Worm (Caenorhabditis elegans): ENCODE results near the gene F59B10.4.
A peak's percentile ranks its signal among the peaks of the same experiment; 100 is the strongest.

The F59B10.4 gene

DNA sequence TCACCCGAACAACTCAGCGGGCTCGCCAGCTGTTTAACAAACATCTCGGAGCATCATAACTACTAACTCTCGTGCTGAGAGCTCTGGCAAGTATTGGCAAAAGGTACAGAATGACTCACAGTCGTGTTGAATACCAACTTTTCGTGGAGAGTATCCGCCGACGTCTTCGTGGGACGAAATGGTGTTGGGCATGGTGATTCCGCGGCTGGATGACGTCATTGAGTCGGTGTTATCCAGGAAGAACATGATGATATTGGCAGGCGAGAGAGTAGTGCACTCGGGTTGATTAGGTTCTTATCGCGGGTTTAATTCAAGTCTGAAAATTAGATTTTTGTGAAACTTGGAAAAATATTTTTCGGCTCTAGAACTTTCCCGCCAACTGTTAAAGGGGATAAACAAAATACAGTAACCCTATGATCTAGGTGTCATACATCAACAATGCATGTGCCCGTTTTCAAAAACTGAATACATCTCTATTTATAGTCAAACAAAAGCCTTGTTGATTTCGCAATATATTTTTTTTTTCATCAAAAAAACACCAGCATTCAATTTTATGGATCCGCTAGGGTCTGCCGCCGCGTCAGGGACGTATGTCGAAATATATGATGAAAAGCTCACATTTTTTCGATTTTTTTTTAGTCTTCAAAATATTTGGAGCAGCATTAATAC, 34.6 kb upstream of the F59B10.4 start:
- TF ChIP-seq C16A3.4 (tag; optimal IDR thresholded peaks at IDR 0.05) (no peak), nhr-19 (GFP tag; conservative IDR thresholded peaks at IDR 0.05) (no peak), dsc-1 (tag; optimal IDR thresholded peaks at IDR 0.05) (no peak), xbp-1 (tag; optimal IDR thresholded peaks at IDR 0.05) (no peak), mef-2 (tag; optimal IDR thresholded peaks at IDR 0.05) (no peak), F16B12.6 (tag; optimal IDR thresholded peaks at IDR 0.05) (no peak), nhr-20 (tag; optimal IDR thresholded peaks at IDR 0.05) (no peak), egl-27 (tag; optimal IDR thresholded peaks at IDR 0.05) (no peak), grh-1 (GFP tag; IDR thresholded peaks at IDR 0.05) (no peak), fkh-8 (tag; optimal IDR thresholded peaks at IDR 0.05) (no peak), nhr-11 (tag; optimal IDR thresholded peaks at IDR 0.05) (no peak), ets-5 (GFP tag; IDR thresholded peaks at IDR 0.05) (no peak), lin-35 (GFP tag; optimal IDR thresholded peaks at IDR 0.05) (peak in 1 of 2 experiments; percentile 3), nhr-90 (tag; optimal IDR thresholded peaks at IDR 0.05; ENCODE audit: poor library complexity) (no peak), nhr-71 (tag; optimal IDR thresholded peaks at IDR 0.05) (no peak), Y116A8C.19 (tag; optimal IDR thresholded peaks at IDR 0.05; ENCODE audit: borderline replicate concordance) (no peak), ceh-8 (GFP tag; optimal IDR thresholded peaks at IDR 0.05) (no peak), pax-3 (tag; optimal IDR thresholded peaks at IDR 0.05) (no peak), ama-1 (optimal IDR thresholded peaks at IDR 0.05) (peak; percentile 73), nhr-47 (tag; optimal IDR thresholded peaks at IDR 0.05) (no peak), egl-13 (tag; optimal IDR thresholded peaks at IDR 0.05) (no peak), skn-1 (tag; optimal IDR thresholded peaks at IDR 0.05) (no peak), mab-9 (GFP tag; IDR thresholded peaks at IDR 0.05) (no peak), efl-1 (optimal IDR thresholded peaks at IDR 0.05) (no peak), efl-1 (GFP tag; optimal IDR thresholded peaks at IDR 0.05 in 1 of 2) (peak in 1 of 2 experiments; percentile 33), alr-1 (tag; optimal IDR thresholded peaks at IDR 0.05; ENCODE audit: borderline replicate concordance) (no peak), mep-1 (tag; optimal IDR thresholded peaks at IDR 0.05) (no peak), tbx-2 (tag; optimal IDR thresholded peaks at IDR 0.05) (no peak), rnt-1 (tag; optimal IDR thresholded peaks at IDR 0.05) (peak; percentile 28), lin-13 (GFP tag; optimal IDR thresholded peaks at IDR 0.05) (no peak), nhr-237 (tag; optimal IDR thresholded peaks at IDR 0.05) (no peak), snpc-4 (tag; optimal IDR thresholded peaks at IDR 0.05) (no peak), nhr-76 (tag; optimal IDR thresholded peaks at IDR 0.05) (no peak), blmp-1 (tag; optimal IDR thresholded peaks at IDR 0.05) (no peak), elt-2 (tag; optimal IDR thresholded peaks at IDR 0.05) (no peak), lin-14 (GFP tag; optimal IDR thresholded peaks at IDR 0.05) (peak; percentile 4)

DNA sequence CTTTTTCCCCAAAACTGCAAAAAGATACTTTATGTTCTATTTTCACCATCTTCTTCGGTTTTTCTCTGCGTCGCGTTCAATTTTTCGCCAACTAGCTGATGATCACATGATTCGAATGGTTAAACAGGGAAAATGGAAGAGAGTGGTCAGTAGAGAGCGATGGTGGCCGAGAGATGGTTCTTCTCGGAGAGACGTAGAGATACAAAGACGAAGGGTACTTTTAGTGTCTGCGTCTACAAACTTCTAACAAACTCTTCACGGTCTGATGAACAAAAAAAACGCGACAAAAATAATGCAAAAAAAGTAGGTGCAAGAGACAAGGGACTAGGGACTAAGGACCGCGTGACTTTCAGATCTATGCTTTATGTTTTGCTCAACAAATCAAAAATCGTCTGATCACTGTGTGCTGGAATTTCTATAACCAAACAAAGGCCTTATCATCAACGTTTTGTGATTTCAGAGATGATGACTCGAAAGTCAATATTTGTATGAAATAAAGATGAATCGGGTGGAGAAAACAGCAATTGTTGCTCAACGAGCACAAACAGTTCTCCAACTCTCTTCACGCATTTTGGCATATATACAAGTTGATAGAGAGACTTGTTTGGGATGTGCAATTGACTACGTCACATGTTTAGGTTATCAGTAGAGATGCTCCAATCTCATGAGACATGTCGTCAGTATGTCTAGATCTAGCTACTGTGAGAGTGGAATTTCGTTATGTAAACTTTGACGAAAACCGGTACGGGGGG, 33.2 kb upstream of the F59B10.4 start:
- TF ChIP-seq unc-62 (GFP tag; optimal IDR thresholded peaks at IDR 0.05) = no peak
- peak; percentile 81 to 88 (median 87) for TF ChIP-seq ceh-82 (tag; optimal IDR thresholded peaks at IDR 0.05)
- no peak for TF ChIP-seq tlp-1 (tag; optimal IDR thresholded peaks at IDR 0.05)
- TF ChIP-seq fos-1 (tag; optimal IDR thresholded peaks at IDR 0.05) = peak; percentile 91
- no peak for TF ChIP-seq nhr-12 (tag; optimal IDR thresholded peaks at IDR 0.05)
- TF ChIP-seq grh-1 (GFP tag; IDR thresholded peaks at IDR 0.05) = peak; percentile 93
- peak; percentile 97 for TF ChIP-seq nhr-20 (tag; optimal IDR thresholded peaks at IDR 0.05)
- peak; percentile 94 for TF ChIP-seq nhr-19 (GFP tag; conservative IDR thresholded peaks at IDR 0.05)
- TF ChIP-seq ztf-4 (tag; optimal IDR thresholded peaks at IDR 0.05) = peak; percentile 95
- TF ChIP-seq jun-1 (tag; optimal IDR thresholded peaks at IDR 0.05) = peak; percentile 95
- TF ChIP-seq lin-13 (GFP tag; optimal IDR thresholded peaks at IDR 0.05) = peak; percentile 95
- peak; percentile 89 for TF ChIP-seq nhr-77 (tag; optimal IDR thresholded peaks at IDR 0.05)
- peak; percentile 81 for TF ChIP-seq fkh-10 (GFP tag; optimal IDR thresholded peaks at IDR 0.05)
- peak; percentile 93 for TF ChIP-seq hpl-2 (GFP tag; optimal IDR thresholded peaks at IDR 0.05)
- peak; percentile 95 for TF ChIP-seq unc-130 (tag; optimal IDR thresholded peaks at IDR 0.05)
- peak; percentile 81 for TF ChIP-seq egl-13 (tag; optimal IDR thresholded peaks at IDR 0.05)
- peak; percentile 99 for TF ChIP-seq nhr-71 (tag; optimal IDR thresholded peaks at IDR 0.05)
- TF ChIP-seq elt-3 (tag; optimal IDR thresholded peaks at IDR 0.05) = peak in 3 of 6 experiments; percentile 26 to 97 (median 96)
- TF ChIP-seq pag-3 (tag; optimal IDR thresholded peaks at IDR 0.05; ENCODE audit: borderline replicate concordance, insufficient read depth) = no peak
- no peak for TF ChIP-seq C34B4.2 (tag; optimal IDR thresholded peaks at IDR 0.05)
- peak; percentile 96 for TF ChIP-seq skn-1 (tag; optimal IDR thresholded peaks at IDR 0.05)
- peak; percentile 21 for TF ChIP-seq ceh-63 (GFP tag; optimal IDR thresholded peaks at IDR 0.05)

Measured in whole organism, L1 larva.